Worm (Caenorhabditis elegans): Measurements from ENCODE around the gene igcm-2.

DNA sequence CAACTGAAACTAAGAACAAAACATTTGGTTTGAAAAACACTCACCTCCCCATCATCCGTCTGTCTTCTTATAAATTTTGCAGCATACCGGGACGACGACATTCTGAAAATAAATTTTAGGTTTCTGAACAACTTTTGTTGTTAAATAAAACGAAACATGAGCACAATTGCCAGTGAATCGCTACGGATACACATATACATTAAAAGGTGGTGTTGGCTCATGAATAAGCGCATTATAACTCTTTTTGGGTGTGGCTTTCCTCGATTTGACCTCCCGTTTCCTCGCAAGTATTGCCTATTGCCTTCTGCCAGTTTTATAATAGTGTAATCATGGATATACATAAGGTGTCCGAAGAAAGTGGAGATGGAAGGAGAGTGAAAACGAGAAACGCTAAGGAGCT lies at the start of gene igcm-2:
- TF ChIP-seq elt-3 (tag; optimal IDR thresholded peaks at IDR 0.05) (no peak), mbf-1 (tag; optimal IDR thresholded peaks at IDR 0.05) (no peak), ZK546.5 (tag; optimal IDR thresholded peaks at IDR 0.05) (no peak), nhr-11 (tag; optimal IDR thresholded peaks at IDR 0.05) (no peak), F13H6.1 (tag; optimal IDR thresholded peaks at IDR 0.05) (no peak)
